Worm (Caenorhabditis elegans) whole organism, early embryonic: ENCODE measurements around the gene C47E8.11.

Source experiments
- ama-1 ChIP-seq: fragments of 150-350 bp; optimal IDR thresholded peaks from 2 replicates; lab custom pipeline; 2014
- scrt-1 ChIP-seq: fragments of 200-800 bp; sonication (Bioruptor generic); IDR thresholded peaks from 2 replicates; pipeline ENCODE4 v1.3.6; 2022; ENCODE audit warnings: missing genetic modification characterization, missing compliant biosample characterization

ce11 chrV:14689060-14689750 is 789 bp downstream of the C47E8.11 start, which contains the start of gene gasr-8:
- TF ChIP-seq ama-1 (lab: Kevin White, UChicago): no peak
- 0 out of 2 replicates have a peak, but pooled peaks have one; percentile 72 for TF ChIP-seq scrt-1 (GFP tag; lab: Robert Waterston, UW)
